Worm (Caenorhabditis elegans) whole organism, late embryonic: ENCODE results near the gene str-209.
A peak's percentile ranks its signal among the peaks of the same experiment; 100 is the strongest.

Experiments used
- ama-1 ChIP-seq: fragments of 150-350 bp; optimal IDR thresholded peaks from 2 replicates; lab custom pipeline; 2014
- dve-1 ChIP-seq: sonication (generic microtip); optimal IDR thresholded peaks from 2 replicates; lab custom pipeline; 2017; ENCODE audit warnings: antibody characterized with exemption, mild to moderate bottlenecking, missing genetic modification characterization, missing compliant biosample characterization
- nhr-11 ChIP-seq: fragments of 150-350 bp; optimal IDR thresholded peaks from 2 replicates; lab custom pipeline; 2014; ENCODE audit warnings: missing biosample characterization, missing genetic modification characterization
- ref-2 ChIP-seq: sonication (generic microtip); optimal IDR thresholded peaks from 2 replicates; lab custom pipeline; 2016; ENCODE audit warnings: missing genetic modification characterization, missing compliant biosample characterization
- unc-86 ChIP-seq: sonication (generic microtip); optimal IDR thresholded peaks from 2 replicates; lab custom pipeline; 2016; ENCODE audit warnings: missing genetic modification characterization, missing compliant biosample characterization

ce11 chrV:4964020-4964635 is 15.4 kb downstream of the str-209 start:
- TF ChIP-seq ama-1 = no peak
- no peak for TF ChIP-seq dve-1 (tag; lab: Kevin White, UChicago)
- TF ChIP-seq nhr-11 (tag; lab: Kevin White, UChicago) = no peak
- no peak for TF ChIP-seq unc-86 (tag; lab: Kevin White, UChicago)
- peak; percentile 64 for TF ChIP-seq ref-2 (tag; lab: Kevin White, UChicago)
